Fruit fly (Drosophila melanogaster): ENCODE data around the gene RnpS1.

Gene RnpS1

DNA sequence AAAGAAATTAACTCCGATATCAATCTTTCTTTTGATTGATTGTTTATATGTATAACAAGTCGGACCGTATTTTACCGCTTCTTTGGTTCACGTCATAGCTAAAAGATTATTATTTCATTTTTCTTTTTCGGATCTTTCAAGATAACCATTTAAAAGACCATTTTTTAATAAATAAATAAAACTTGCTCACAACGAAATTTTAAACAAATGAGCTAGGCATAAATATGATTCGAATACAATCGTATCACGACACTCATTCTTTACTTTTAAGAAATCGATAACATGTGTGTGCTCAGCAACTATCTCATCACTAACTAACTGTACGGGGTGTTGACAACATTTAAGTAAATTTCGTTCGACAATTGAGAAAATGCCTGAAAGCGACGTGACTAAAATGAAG is 47.5 kb upstream of the RnpS1 start, which contains the start of gene CG8149 (continued):
- TF ChIP-seq CG8944 (GFP tag; optimal IDR thresholded peaks at IDR 0.05) (no peak), CG34376 (GFP tag; optimal IDR thresholded peaks at IDR 0.05) (peak; percentile 34), CG1647 (GFP tag; optimal IDR thresholded peaks at IDR 0.05) (no peak), CG13296 (GFP tag; optimal IDR thresholded peaks at IDR 0.05) (no peak), Opbp (GFP tag; IDR thresholded peaks at IDR 0.05; ENCODE audit: partially characterized antibody) (peak; percentile 77; the same call in 2 of the 3 replicates), twi (tag; optimal IDR thresholded peaks at IDR 0.05) (no peak), CG2199 (GFP tag; IDR thresholded peaks at IDR 0.05) (no peak), emc (GFP tag; optimal IDR thresholded peaks at IDR 0.05) (no peak), inv (GFP tag; IDR thresholded peaks at IDR 0.05; ENCODE audit: partially characterized antibody) (peak; percentile 77), CG8281 (tag; optimal IDR thresholded peaks at IDR 0.05) (no peak), Doc3 (GFP tag; IDR thresholded peaks at IDR 0.05; ENCODE audit: partially characterized antibody) (peak; percentile 97), lbe (GFP tag; optimal IDR thresholded peaks at IDR 0.05) (peak; percentile 70), Sry-δ (GFP tag; optimal IDR thresholded peaks at IDR 0.05) (peak; percentile 94), Six4 (GFP tag; optimal IDR thresholded peaks at IDR 0.05) (no peak), CG18764 (GFP tag; optimal IDR thresholded peaks at IDR 0.05) (no peak), CG2116 (GFP tag; optimal IDR thresholded peaks at IDR 0.05) (peak; percentile 83), CG18599 (GFP tag; optimal IDR thresholded peaks at IDR 0.05) (no peak), da (GFP tag; optimal IDR thresholded peaks at IDR 0.05) (no peak), gsb (GFP tag; IDR thresholded peaks at IDR 0.05) (no peak), CG15479 (GFP tag; optimal IDR thresholded peaks at IDR 0.05) (no peak), CG9817 (tag; optimal IDR thresholded peaks at IDR 0.05) (no peak), CG4617 (GFP tag; optimal IDR thresholded peaks at IDR 0.05; ENCODE audit: borderline replicate concordance) (peak; percentile 43), caup (GFP tag; optimal IDR thresholded peaks at IDR 0.05; ENCODE audit: severe bottlenecking) (no peak), croc (GFP tag; conservative IDR thresholded peaks at IDR 0.05) (no peak), Hmx (GFP tag; optimal IDR thresholded peaks at IDR 0.05) (no peak), CG13624 (GFP tag; optimal IDR thresholded peaks at IDR 0.05) (no peak), Xrp1 (GFP tag; IDR thresholded peaks at IDR 0.05) (no peak), BtbVII (GFP tag; optimal IDR thresholded peaks at IDR 0.05) (no peak), fd102C (GFP tag; optimal IDR thresholded peaks at IDR 0.05) (no peak), grn (GFP tag; optimal IDR thresholded peaks at IDR 0.05) (peak; percentile 90), CG11093 (GFP tag; IDR thresholded peaks at IDR 0.05) (no peak), jumu (GFP tag; optimal IDR thresholded peaks at IDR 0.05) (peak; percentile 5), CG8478 (optimal IDR thresholded peaks at IDR 0.05) (no peak), CG6254 (GFP tag; optimal IDR thresholded peaks at IDR 0.05) (no peak), CG11247 (GFP tag; IDR thresholded peaks at IDR 0.05) (no peak), sna (GFP tag; IDR thresholded peaks at IDR 0.05; ENCODE audit: partially characterized antibody) (peak; percentile 96), CG11723 (GFP tag; optimal IDR thresholded peaks at IDR 0.05) (no peak), CG3407 (GFP tag; optimal IDR thresholded peaks at IDR 0.05) (no peak), CkIIα-i1 (GFP tag; IDR thresholded peaks at IDR 0.05) (no peak), CG4730 (GFP tag; IDR thresholded peaks at IDR 0.05) (no peak), luna (GFP tag; optimal IDR thresholded peaks at IDR 0.05) (no peak), NC2β (GFP tag; optimal IDR thresholded peaks at IDR 0.05) (no peak), lmd (GFP tag; IDR thresholded peaks at IDR 0.05) (no peak), slou (GFP tag; optimal IDR thresholded peaks at IDR 0.05) (no peak), CG6272 (GFP tag; IDR thresholded peaks at IDR 0.05) (no peak), z (GFP tag; IDR thresholded peaks at IDR 0.05) (no peak), pita (GFP tag; optimal IDR thresholded peaks at IDR 0.05) (peak; percentile 56), E2f2 (GFP tag; IDR thresholded peaks at IDR 0.05) (peak; percentile 75), CG8290 (GFP tag; optimal IDR thresholded peaks at IDR 0.05) (no peak), CG8290 (tag; optimal IDR thresholded peaks at IDR 0.05) (no peak), CG10274 (GFP tag; optimal IDR thresholded peaks at IDR 0.05) (no peak), CG4360 (GFP tag; IDR thresholded peaks at IDR 0.05) (no peak), cas (GFP tag; IDR thresholded peaks at IDR 0.05) (no peak)
